Fruit fly (Drosophila melanogaster) whole organism, prepupa: Measurements from ENCODE around the gene arm.

Experiments used
- Blimp-1 ChIP-seq: fragments of 200-800 bp; sonication (Bioruptor generic); optimal IDR thresholded peaks from 3 replicates; lab custom pipeline; 2017; ENCODE audit warnings: missing biosample characterization, missing genetic modification characterization, mild to moderate bottlenecking, moderate library complexity, missing genetic modification reagents
- CG10631 ChIP-seq: fragments of 200-800 bp; sonication (Bioruptor generic); optimal IDR thresholded peaks from 2 replicates; lab custom pipeline; 2016; ENCODE audit warnings: missing biosample characterization, missing genetic modification characterization
- CG10669 ChIP-seq: fragments of 200-800 bp; sonication (Bioruptor generic); optimal IDR thresholded peaks from 3 replicates; lab custom pipeline; 2018; ENCODE audit warnings: missing biosample characterization, mild to moderate bottlenecking, missing genetic modification characterization, moderate library complexity
- CG15336 ChIP-seq: fragments of 200-800 bp; sonication (Bioruptor generic); IDR thresholded peaks from 2 replicates; pipeline ENCODE4 v1.3.6; 2022; ENCODE audit warnings: missing biosample characterization, missing genetic modification characterization
- CG3032 ChIP-seq: fragments of 200-800 bp; optimal IDR thresholded peaks from 2 replicates; lab custom pipeline; 2019; ENCODE audit warnings: missing biosample characterization, mild to moderate bottlenecking, missing genetic modification characterization, moderate library complexity
- CG31627 ChIP-seq: fragments of 200-800 bp; sonication (Bioruptor generic); optimal IDR thresholded peaks from 3 replicates; lab custom pipeline; 2016; ENCODE audit warnings: missing biosample characterization, missing genetic modification characterization
- CG3919 ChIP-seq: fragments of 200-800 bp; sonication (Bioruptor generic); optimal IDR thresholded peaks from 3 replicates; lab custom pipeline; 2016; ENCODE audit warnings: missing biosample characterization, missing genetic modification characterization
- CG6792 ChIP-seq: fragments of 200-800 bp; sonication (Bioruptor generic); optimal IDR thresholded peaks from 3 replicates; lab custom pipeline; 2016; ENCODE audit warnings: missing biosample characterization, missing genetic modification characterization
- CG6808 ChIP-seq: fragments of 200-800 bp; sonication (Bioruptor generic); optimal IDR thresholded peaks from 3 replicates; lab custom pipeline; 2017; ENCODE audit warnings: missing biosample characterization, missing genetic modification characterization, mild to moderate bottlenecking, moderate library complexity, missing genetic modification reagents
- CG6854 ChIP-seq: fragments of 200-800 bp; sonication (Bioruptor generic); optimal IDR thresholded peaks from 2 replicates; lab custom pipeline; 2017; ENCODE audit warnings: missing biosample characterization, mild to moderate bottlenecking, missing genetic modification characterization
- CG8119 ChIP-seq: fragments of 200-800 bp; sonication (Bioruptor generic); IDR thresholded peaks from 3 replicates; pipeline ENCODE4 v1.3.6; 2022; ENCODE audit warnings: missing biosample characterization, missing genetic modification characterization
- CG8632 ChIP-seq: fragments of 200-800 bp; sonication (Bioruptor generic); optimal IDR thresholded peaks from 3 replicates; lab custom pipeline; 2016; ENCODE audit warnings: missing biosample characterization, missing genetic modification characterization
- CG9139 ChIP-seq: fragments of 200-800 bp; sonication (Bioruptor generic); optimal IDR thresholded peaks from 3 replicates; lab custom pipeline; 2017; ENCODE audit warnings: missing biosample characterization, mild to moderate bottlenecking, missing genetic modification characterization
- Eip75B ChIP-seq: fragments of 200-800 bp; sonication (Bioruptor generic); optimal IDR thresholded peaks from 3 replicates; lab custom pipeline; 2016; ENCODE audit warnings: missing biosample characterization, missing genetic modification characterization
- Eip78C ChIP-seq: fragments of 200-800 bp; sonication (Bioruptor generic); peaks from one replicate; lab custom pipeline; 2016; ENCODE audit warnings: missing biosample characterization, missing genetic modification characterization
- Eip93F ChIP-seq: fragments of 200-800 bp; sonication (Bioruptor generic); optimal IDR thresholded peaks from 2 replicates; lab custom pipeline; 2016; ENCODE audit warnings: missing biosample characterization, mild to moderate bottlenecking, missing genetic modification characterization
- Ets21C ChIP-seq: fragments of 200-800 bp; sonication (Bioruptor generic); optimal IDR thresholded peaks from 3 replicates; lab custom pipeline; 2016; ENCODE audit warnings: missing biosample characterization, missing genetic modification characterization
- Ets96B ChIP-seq: fragments of 200-800 bp; optimal IDR thresholded peaks from 2 replicates; lab custom pipeline; 2019; ENCODE audit warnings: missing biosample characterization, mild to moderate bottlenecking, missing genetic modification characterization, moderate library complexity
- Gug ChIP-seq: fragments of 200-800 bp; sonication (Bioruptor generic); IDR thresholded peaks from 2 replicates; pipeline ENCODE4 v1.3.6; 2022; ENCODE audit warnings: missing biosample characterization, missing genetic modification characterization
- Hr4 ChIP-seq: fragments of 200-800 bp; sonication (Bioruptor generic); optimal IDR thresholded peaks from 3 replicates; lab custom pipeline; 2016; ENCODE audit warnings: missing biosample characterization, missing genetic modification characterization
- Lpt ChIP-seq: fragments of 200-800 bp; sonication (Bioruptor generic); optimal IDR thresholded peaks from 3 replicates; lab custom pipeline; 2016; ENCODE audit warnings: missing biosample characterization, missing genetic modification characterization
- Met ChIP-seq: fragments of 200-800 bp; sonication (Bioruptor generic); optimal IDR thresholded peaks from 3 replicates; lab custom pipeline; 2016; ENCODE audit warnings: missing biosample characterization, missing genetic modification characterization
- OdsH ChIP-seq: fragments of 200-800 bp; sonication (Bioruptor generic); optimal IDR thresholded peaks from 3 replicates; lab custom pipeline; 2016; ENCODE audit warnings: missing biosample characterization, missing genetic modification characterization
- Smox ChIP-seq: fragments of 200-800 bp; sonication (Bioruptor generic); optimal IDR thresholded peaks from 3 replicates; lab custom pipeline; 2016; ENCODE audit warnings: missing biosample characterization, missing genetic modification characterization
- Sox102F ChIP-seq: fragments of 200-800 bp; sonication (Bioruptor generic); optimal IDR thresholded peaks from 2 replicates; lab custom pipeline; 2016; ENCODE audit warnings: missing biosample characterization, mild to moderate bottlenecking, missing genetic modification characterization
- Sox14 ChIP-seq: fragments of 200-800 bp; sonication (Bioruptor generic); optimal IDR thresholded peaks from 3 replicates; lab custom pipeline; 2016; ENCODE audit warnings: missing biosample characterization, missing genetic modification characterization
- achi ChIP-seq: fragments of 200-800 bp; sonication (Bioruptor generic); optimal IDR thresholded peaks from 3 replicates; lab custom pipeline; 2016; ENCODE audit warnings: missing biosample characterization, missing genetic modification characterization
- acj6 ChIP-seq: fragments of 200-800 bp; sonication (Bioruptor generic); optimal IDR thresholded peaks from 3 replicates; lab custom pipeline; 2016; ENCODE audit warnings: missing biosample characterization, missing genetic modification characterization
- cyc ChIP-seq: fragments of 200-800 bp; sonication (Bioruptor generic); optimal IDR thresholded peaks from 3 replicates; lab custom pipeline; 2016; ENCODE audit warnings: missing biosample characterization, missing genetic modification characterization
- eg ChIP-seq: fragments of 200-800 bp; sonication (Bioruptor generic); IDR thresholded peaks from 3 replicates; pipeline ENCODE4 v1.3.6; 2022; ENCODE audit warnings: missing biosample characterization, missing genetic modification characterization
- esn ChIP-seq: fragments of 200-800 bp; sonication (Bioruptor generic); optimal IDR thresholded peaks from 2 replicates; lab custom pipeline; 2016; ENCODE audit warnings: missing biosample characterization, mild to moderate bottlenecking, missing genetic modification characterization, moderate library complexity
- fd59A ChIP-seq: fragments of 200-800 bp; sonication (Bioruptor generic); optimal IDR thresholded peaks from 2 replicates; lab custom pipeline; 2017; ENCODE audit warnings: missing biosample characterization, mild to moderate bottlenecking, missing genetic modification characterization, missing genetic modification reagents
- fd85E ChIP-seq: fragments of 200-800 bp; sonication (Bioruptor generic); optimal IDR thresholded peaks from 3 replicates; lab custom pipeline; 2016; ENCODE audit warnings: missing biosample characterization, missing genetic modification characterization
- lz ChIP-seq: fragments of 200-800 bp; sonication (Bioruptor generic); optimal IDR thresholded peaks from 3 replicates; lab custom pipeline; 2016; ENCODE audit warnings: missing biosample characterization, missing genetic modification characterization
- pdm3 ChIP-seq: fragments of 200-800 bp; sonication (Bioruptor generic); optimal IDR thresholded peaks from 3 replicates; lab custom pipeline; 2016; ENCODE audit warnings: missing biosample characterization, missing genetic modification characterization
- salr ChIP-seq, 2 experiments: fragments of 200-800 bp; sonication (Bioruptor generic); optimal IDR thresholded peaks; 3 replicates each; lab custom pipeline; 2016 to 2018; ENCODE audit warnings: missing biosample characterization in 2 of 2, missing genetic modification characterization in 2 of 2, mild to moderate bottlenecking in 1 of 2
- spab ChIP-seq: fragments of 200-800 bp; sonication (Bioruptor generic); optimal IDR thresholded peaks from 2 replicates; lab custom pipeline; 2017; ENCODE audit warnings: missing biosample characterization, mild to moderate bottlenecking, missing genetic modification characterization, missing genetic modification reagents
- ss ChIP-seq, 2 experiments: fragments of 200-800 bp; sonication (Bioruptor generic); optimal IDR thresholded peaks; 2 replicates in 1 of 2; 3 replicates in 1 of 2; lab custom pipeline; 2017 to 2018; ENCODE audit warnings: mild to moderate bottlenecking in 2 of 2, missing biosample characterization in 2 of 2, missing genetic modification characterization in 2 of 2, moderate library complexity in 1 of 2
- svp ChIP-seq: fragments of 200-800 bp; sonication (Bioruptor generic); peaks from one replicate; lab custom pipeline; 2016; ENCODE audit warnings: missing biosample characterization, missing genetic modification characterization
- topi ChIP-seq: fragments of 200-800 bp; sonication (Bioruptor generic); optimal IDR thresholded peaks from 3 replicates; lab custom pipeline; 2016; ENCODE audit warnings: missing biosample characterization, missing genetic modification characterization
- vri ChIP-seq: fragments of 200-800 bp; sonication (Bioruptor generic); optimal IDR thresholded peaks from 3 replicates; lab custom pipeline; 2016; ENCODE audit warnings: missing biosample characterization, mild to moderate bottlenecking, missing genetic modification characterization

Gene arm

DNA sequence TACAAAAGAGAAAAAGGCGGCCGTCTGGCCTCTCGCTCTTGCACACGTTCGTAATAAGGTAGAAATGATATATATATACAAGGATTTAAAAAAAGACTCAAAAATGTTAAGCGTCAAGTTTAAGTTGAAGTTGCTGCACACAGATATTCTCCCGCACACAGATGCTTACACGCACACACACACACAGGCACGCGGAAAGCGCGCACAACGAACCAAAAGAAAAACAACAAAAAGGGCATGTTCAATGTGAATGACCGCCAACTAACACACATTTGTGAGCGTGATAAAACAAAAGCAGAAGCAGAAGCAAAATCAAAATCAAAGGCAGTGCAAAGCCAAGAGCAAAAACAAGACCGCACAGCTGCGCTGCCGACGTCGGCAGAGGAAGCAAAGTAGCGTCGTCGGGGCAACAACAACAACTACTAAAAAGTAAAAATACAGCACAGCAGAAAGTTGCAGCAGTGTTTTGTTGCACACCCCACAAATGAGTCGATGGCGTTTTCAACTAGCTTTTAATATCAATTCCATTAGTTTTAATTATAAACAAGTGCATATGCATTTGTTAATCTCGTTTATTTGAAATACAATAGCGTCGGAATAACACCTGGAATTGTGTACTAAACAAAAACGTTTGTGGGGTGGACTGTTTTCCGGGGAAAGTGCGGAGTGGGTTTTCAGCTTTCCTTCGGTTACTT lies 46.9 kb upstream of the arm start (continued):
- peak; percentile 97 for TF ChIP-seq Gug (GFP tag; lab: Robert Waterston, UW)
- peak; percentile 97 for TF ChIP-seq CG3032 (tag; lab: Kevin White, UChicago)
- peak; percentile 99 for TF ChIP-seq Eip75B (GFP tag; lab: Kevin White, UChicago)
- peak; percentile 97 for TF ChIP-seq Ets96B (tag; lab: Kevin White, UChicago)
- peak; percentile 99 for TF ChIP-seq lz (GFP tag; lab: Kevin White, UChicago)
- TF ChIP-seq Blimp-1 (GFP tag; lab: Kevin White, UChicago) = peak; percentile 94
- TF ChIP-seq pdm3 (GFP tag; lab: Kevin White, UChicago) = peak; percentile 99
- peak; percentile 99 for TF ChIP-seq esn (GFP tag; lab: Kevin White, UChicago)
- peak; percentile 96 for TF ChIP-seq spab (GFP tag; lab: Kevin White, UChicago)
- TF ChIP-seq Smox (GFP tag; lab: Kevin White, UChicago) = peak; percentile 98
- TF ChIP-seq CG6808 (GFP tag; lab: Kevin White, UChicago) = peak; percentile 97
- peak; percentile 98 for TF ChIP-seq CG10631 (GFP tag; lab: Kevin White, UChicago)
- TF ChIP-seq eg (GFP tag; lab: Robert Waterston, UW) = peak; percentile 99
- TF ChIP-seq CG6792 (GFP tag; lab: Kevin White, UChicago) = peak; percentile 99
- TF ChIP-seq fd85E (GFP tag; lab: Kevin White, UChicago) = peak; percentile 90
- TF ChIP-seq Sox14 (GFP tag; lab: Kevin White, UChicago) = peak; percentile 99
- peak; percentile 99 for TF ChIP-seq topi (GFP tag; lab: Kevin White, UChicago)
- peak; percentile 98 for TF ChIP-seq OdsH (GFP tag; lab: Kevin White, UChicago)
- TF ChIP-seq CG8632 (GFP tag; lab: Kevin White, UChicago) = peak; percentile 97
- TF ChIP-seq Met (GFP tag; lab: Kevin White, UChicago) = peak; percentile 99
- peak; percentile 95 for TF ChIP-seq CG9139 (GFP tag; lab: Kevin White, UChicago)
- peak; percentile 97 for TF ChIP-seq fd59A (GFP tag; lab: Kevin White, UChicago)
- TF ChIP-seq CG15336 (GFP tag; lab: Robert Waterston, UW) = peak; percentile 99
- peak; percentile 98 for TF ChIP-seq Sox102F (GFP tag; lab: Kevin White, UChicago)
- peak; percentile 94 for TF ChIP-seq CG6854 (GFP tag; lab: Kevin White, UChicago)
- peak; percentile 99 for TF ChIP-seq CG8119 (GFP tag; lab: Robert Waterston, UW)

DNA sequence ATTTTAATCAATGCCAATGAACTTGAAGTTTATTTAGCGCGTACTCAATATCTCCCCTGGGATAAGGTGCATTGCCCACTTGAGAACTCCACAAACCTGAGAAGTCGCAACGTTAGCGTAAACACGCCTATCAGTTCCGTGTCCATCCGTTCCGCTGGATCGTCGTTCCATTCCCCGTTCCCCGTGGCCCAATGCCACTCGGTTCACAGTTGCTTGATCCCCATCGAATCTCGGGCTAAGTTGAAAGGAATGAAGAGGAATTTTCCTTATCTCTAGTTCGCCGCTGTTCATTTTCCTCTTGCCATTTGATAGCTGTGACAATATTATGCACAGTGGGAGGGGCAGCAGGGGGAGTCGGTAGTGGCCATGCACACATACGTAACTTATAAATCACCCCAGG lies 44.8 kb upstream of the arm start:
- TF ChIP-seq CG9139 (GFP tag; lab: Kevin White, UChicago) (no peak), vri (GFP tag; lab: Kevin White, UChicago) (peak; percentile 37), CG6792 (GFP tag; lab: Kevin White, UChicago) (no peak), CG3919 (GFP tag; lab: Kevin White, UChicago) (no peak), CG6854 (GFP tag; lab: Kevin White, UChicago) (no peak), Met (GFP tag; lab: Kevin White, UChicago) (no peak), Lpt (GFP tag; lab: Kevin White, UChicago) (no peak), Sox102F (GFP tag; lab: Kevin White, UChicago) (no peak), CG10669 (GFP tag; lab: Kevin White, UChicago) (no peak), Blimp-1 (GFP tag; lab: Kevin White, UChicago) (no peak), Hr4 (GFP tag; lab: Kevin White, UChicago) (no peak), svp (GFP tag; lab: Kevin White, UChicago) (peak; percentile 95), Eip78C (peak; percentile 2)

DNA sequence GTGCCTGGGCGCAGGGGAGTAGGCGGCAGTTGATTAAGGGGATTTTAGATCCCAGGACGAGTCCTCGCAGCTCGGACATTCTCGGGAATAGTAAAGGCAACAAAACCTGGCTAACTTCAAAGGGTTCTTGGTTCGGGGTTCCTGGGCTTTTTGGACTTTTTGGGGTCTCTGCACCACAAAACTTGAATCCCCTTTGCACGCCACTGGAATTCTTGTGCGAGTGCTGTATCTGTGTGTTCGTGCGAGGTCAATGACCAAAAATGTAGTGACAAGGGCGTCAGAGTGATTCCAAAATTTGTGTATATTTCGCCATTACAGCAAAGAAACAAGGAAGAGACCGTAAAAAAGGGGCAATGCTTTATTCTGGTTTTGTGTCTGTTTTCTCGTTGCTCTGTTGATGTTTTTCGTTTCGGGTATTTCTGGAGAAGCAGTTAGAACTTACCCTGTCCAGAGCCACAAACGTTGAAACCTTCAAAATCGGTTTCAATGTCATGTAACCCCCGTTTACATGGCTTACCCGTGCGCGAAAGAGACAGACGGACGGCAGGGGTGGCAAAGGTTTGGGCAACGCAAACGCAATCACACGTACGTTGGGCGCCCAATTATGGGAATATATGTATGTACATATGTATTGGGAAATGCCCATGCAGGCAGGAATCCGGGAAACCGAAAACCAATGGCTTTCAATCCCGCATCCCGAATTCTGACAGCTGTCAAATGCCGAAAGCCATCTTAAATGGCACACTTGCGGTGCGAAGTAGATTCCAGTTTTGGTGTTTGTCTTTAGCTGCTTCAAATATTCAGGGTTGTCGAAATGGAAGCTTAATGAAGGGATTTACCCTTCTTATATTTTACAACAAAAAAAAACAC lies 44.0 kb upstream of the arm start:
- TF ChIP-seq Ets21C (peak; percentile 80), CG15336 (GFP tag; lab: Robert Waterston, UW) (0 out of 2 replicates have a peak, but pooled peaks have one; percentile 6), Sox14 (GFP tag; lab: Kevin White, UChicago) (peak; percentile 57), CG8632 (GFP tag; lab: Kevin White, UChicago) (peak; percentile 4), Eip78C (peak; percentile 70), CG6792 (GFP tag; lab: Kevin White, UChicago) (peak; percentile 54), Eip75B (GFP tag; lab: Kevin White, UChicago) (peak; percentile 55), achi (peak; percentile 22), cyc (peak; percentile 86), eg (GFP tag; lab: Robert Waterston, UW) (0 out of 3 replicates have a peak, but pooled peaks have one; percentile 8), CG31627 (GFP tag; lab: Kevin White, UChicago) (peak; percentile 90), acj6 (GFP tag; lab: Kevin White, UChicago) (peak; percentile 37), Met (GFP tag; lab: Kevin White, UChicago) (peak; percentile 85), ss (GFP tag; optimal IDR thresholded peaks at IDR 0.05; lab: Kevin White, UChicago) (no peak), svp (GFP tag; lab: Kevin White, UChicago) (peak; percentile 89), salr (GFP tag; optimal IDR thresholded peaks at IDR 0.05; lab: Kevin White, UChicago) (peak in 1 of 2 experiments; percentile 16), CG3032 (tag; lab: Kevin White, UChicago) (no peak), Sox102F (GFP tag; lab: Kevin White, UChicago) (peak; percentile 80), Eip93F (GFP tag; lab: Kevin White, UChicago) (peak; percentile 71)
